Worm (Caenorhabditis elegans) whole organism, midembryonic: ENCODE data around the gene nhr-123.

Experiments used
- cog-1 ChIP-seq: sonication (generic microtip); optimal IDR thresholded peaks from 2 replicates; lab custom pipeline; 2016; ENCODE audit warnings: missing genetic modification characterization, missing compliant biosample characterization
- flt-1 ChIP-seq: fragments of 200-800 bp; sonication (Bioruptor generic); IDR thresholded peaks from 2 replicates; pipeline ENCODE4 v1.3.6; 2022; ENCODE audit warnings: missing genetic modification characterization, missing compliant biosample characterization
- med-1 ChIP-seq: sonication (generic microtip); optimal IDR thresholded peaks from 2 replicates; lab custom pipeline; 2017; ENCODE audit warnings: missing genetic modification characterization, mild to moderate bottlenecking, missing compliant biosample characterization, antibody characterized with exemption, missing genetic modification reagents; ENCODE audit not compliant: insufficient read depth

DNA sequence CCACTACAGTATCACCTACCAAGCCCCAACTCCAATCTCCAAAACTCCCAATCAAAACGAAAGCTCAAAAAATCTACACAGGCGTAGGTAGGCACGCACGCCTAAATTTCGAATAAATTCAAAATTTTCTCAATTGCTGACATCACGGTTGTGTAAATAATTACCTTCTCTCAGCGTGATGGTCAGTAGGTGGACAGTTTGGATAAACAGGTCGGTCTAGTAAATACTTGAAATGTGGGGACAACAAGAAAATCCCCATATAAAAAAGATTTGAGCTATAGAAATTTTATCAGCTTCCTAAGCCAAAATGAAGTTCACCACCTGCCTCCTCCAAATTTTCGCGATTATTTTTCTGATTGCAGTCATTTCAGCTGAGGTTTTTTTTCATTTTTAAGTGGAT lies 13.2 kb upstream of the nhr-123 start, which contains the start of gene B0554.1:
- TF ChIP-seq med-1 (GFP tag; lab: Kevin White, UChicago) (no peak), cog-1 (no peak), flt-1 (no peak)
